Worm (Caenorhabditis elegans) whole organism, mixed stage, embryonic: ENCODE measurements around the gene nac-3.

Experiments
- cnd-1 ChIP-seq: fragments of 200-800 bp; sonication (Bioruptor generic); optimal IDR thresholded peaks from 2 replicates; lab custom pipeline; 2018; ENCODE audit warnings: mild to moderate bottlenecking, missing genetic modification characterization, missing compliant biosample characterization
- mab-5 ChIP-seq: fragments of 150-350 bp; optimal IDR thresholded peaks from 2 replicates; lab custom pipeline; 2014; ENCODE audit warnings: missing biosample characterization, missing genetic modification characterization
- pha-4 ChIP-seq: fragments of 150-350 bp; optimal IDR thresholded peaks from 2 replicates; lab custom pipeline; 2018; ENCODE audit warnings: missing biosample characterization, missing genetic modification reagents, missing genetic modification characterization
- snpc-4 ChIP-seq: fragments of 150-350 bp; optimal IDR thresholded peaks from 2 replicates; lab custom pipeline; 2014; ENCODE audit warnings: missing biosample characterization, missing genetic modification characterization

ce11 chrIII:10178023-10178422, 25.4 kb downstream of the nac-3 start:
- TF ChIP-seq mab-5 (tag; lab: Kevin White, UChicago) (no peak), snpc-4 (tag; lab: Kevin White, UChicago) (no peak), cnd-1 (tag; lab: Kevin White, UChicago) (no peak), pha-4 (tag; lab: Kevin White, UChicago) (no peak)
